Worm (Caenorhabditis elegans): Measurements from ENCODE around the gene F28A10.8.
A peak's percentile ranks its signal among the peaks of the same experiment; 100 is the strongest.
"Not testable (repeated sequence)": the region's sequence is repeated elsewhere in the genome, so short reads cannot be mapped to it uniquely, and the experiment has no call there.

The F28A10.8 gene

DNA sequence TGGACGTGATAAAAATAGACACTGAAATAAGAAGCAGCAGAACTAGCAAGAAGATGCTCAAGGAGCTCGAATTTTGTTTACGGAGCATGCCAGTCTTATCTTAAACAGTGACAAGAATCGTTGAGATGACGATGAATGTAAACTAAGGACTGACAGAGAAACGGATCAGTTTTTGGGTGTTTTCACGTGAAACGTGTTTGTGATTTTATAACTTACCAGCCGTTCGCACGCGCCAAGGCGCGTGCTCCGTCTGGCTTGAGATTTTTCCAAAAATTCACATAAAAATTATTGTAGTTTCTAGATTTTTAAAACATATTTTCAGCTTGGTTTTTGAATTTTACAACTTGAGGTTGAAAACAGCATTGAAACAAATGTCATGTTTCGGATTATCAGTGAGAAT, 12.3 kb upstream of the F28A10.8 start, which contains the start of gene F28A10.5:
Gene F28A10.5, minus strand, starts transcription at position 101 of the 400 bp plus-strand sequence.
- TF ChIP-seq ceh-16 (tag; optimal IDR thresholded peaks at IDR 0.05); ama-1 (optimal IDR thresholded peaks at IDR 0.05); skn-1 (tag; optimal IDR thresholded peaks at IDR 0.05): not testable (repeated sequence)

DNA sequence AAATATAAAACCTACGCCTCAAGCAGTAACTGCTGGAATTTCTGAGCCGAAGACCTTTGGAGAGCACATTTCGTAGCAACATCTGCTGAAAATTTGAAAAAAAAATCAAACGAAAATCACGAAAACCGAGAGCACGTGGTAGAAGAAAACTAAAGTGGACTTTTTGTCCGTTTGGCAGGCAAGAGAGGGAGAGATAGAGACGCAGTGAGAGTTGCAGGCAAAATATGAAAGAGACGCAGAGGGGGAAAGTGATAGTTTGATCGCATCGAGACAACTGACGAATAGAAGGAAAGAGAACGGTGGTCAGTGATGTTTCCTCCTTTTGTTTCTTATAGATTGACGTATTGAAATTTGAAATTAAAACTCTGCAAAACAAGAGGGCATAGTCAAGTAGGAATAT, 10.2 kb upstream of the F28A10.8 start, which contains the start of the genes acdh-9 and F28A10.13:
Gene acdh-9, minus strand, starts transcription at position 85 of the 400 bp plus-strand sequence.
Gene F28A10.13, plus strand, starts transcription at position 294 of the 400 bp plus-strand sequence.
- peak; percentile 8 for TF ChIP-seq lin-15B (tag; optimal IDR thresholded peaks at IDR 0.05)
- TF ChIP-seq nhr-11 (tag; optimal IDR thresholded peaks at IDR 0.05) = no peak
- TF ChIP-seq ZK546.5 (tag; optimal IDR thresholded peaks at IDR 0.05) = no peak
- TF ChIP-seq ceh-9 (tag; optimal IDR thresholded peaks at IDR 0.05) = no peak
- no peak for TF ChIP-seq nhr-237 (tag; optimal IDR thresholded peaks at IDR 0.05)
- no peak for TF ChIP-seq sea-2 (GFP tag; optimal IDR thresholded peaks at IDR 0.05)
- no peak for TF ChIP-seq nhr-77 (tag; optimal IDR thresholded peaks at IDR 0.05)
- no peak for TF ChIP-seq R02D3.7 (tag; optimal IDR thresholded peaks at IDR 0.05)
- TF ChIP-seq hmg-11 (tag; optimal IDR thresholded peaks at IDR 0.05) = no peak
- no peak for TF ChIP-seq nhr-28 (tag; optimal IDR thresholded peaks at IDR 0.05)
- no peak for TF ChIP-seq ztf-11 (tag; optimal IDR thresholded peaks at IDR 0.05)
- TF ChIP-seq fos-1 (tag; optimal IDR thresholded peaks at IDR 0.05) = no peak
- no peak for TF ChIP-seq daf-12 (tag; optimal IDR thresholded peaks at IDR 0.05)
- no peak for TF ChIP-seq unc-39 (tag; optimal IDR thresholded peaks at IDR 0.05)
- TF ChIP-seq nhr-67 (tag; optimal IDR thresholded peaks at IDR 0.05) = no peak
- TF ChIP-seq mml-1 (tag; optimal IDR thresholded peaks at IDR 0.05) = no peak
- no peak for TF ChIP-seq skn-1 (tag; optimal IDR thresholded peaks at IDR 0.05)
- peak; percentile 11 for TF ChIP-seq nhr-23 (tag; optimal IDR thresholded peaks at IDR 0.05)
- peak; percentile 68 for TF ChIP-seq ama-1 (optimal IDR thresholded peaks at IDR 0.05)
- TF ChIP-seq lin-39 (tag; optimal IDR thresholded peaks at IDR 0.05) = no peak
- TF ChIP-seq eor-1 (tag; optimal IDR thresholded peaks at IDR 0.05) = no peak
- TF ChIP-seq zag-1 (tag; optimal IDR thresholded peaks at IDR 0.05) = no peak
- TF ChIP-seq nhr-25 (tag; optimal IDR thresholded peaks at IDR 0.05) = peak; percentile 22
- no peak for TF ChIP-seq lsy-12 (tag; optimal IDR thresholded peaks at IDR 0.05)
- TF ChIP-seq unc-62 (GFP tag; optimal IDR thresholded peaks at IDR 0.05) = no peak
- TF ChIP-seq fkh-2 (tag; optimal IDR thresholded peaks at IDR 0.05) = no peak
- no peak for TF ChIP-seq elt-3 (tag; optimal IDR thresholded peaks at IDR 0.05)
- peak; percentile 65 for TF ChIP-seq nfya-1 (tag; optimal IDR thresholded peaks at IDR 0.05; ENCODE audit: insufficient read depth)
- TF ChIP-seq nhr-43 (tag; optimal IDR thresholded peaks at IDR 0.05; ENCODE audit: poor library complexity, severe bottlenecking) = no peak
- no peak for TF ChIP-seq fkh-10 (GFP tag; optimal IDR thresholded peaks at IDR 0.05)
- peak; percentile 44 for TF ChIP-seq pqm-1 (tag; optimal IDR thresholded peaks at IDR 0.05)
- peak; percentile 36 for TF ChIP-seq jun-1 (tag; optimal IDR thresholded peaks at IDR 0.05)
- TF ChIP-seq ztf-4 (tag; optimal IDR thresholded peaks at IDR 0.05) = no peak
- no peak for TF ChIP-seq elt-1 (tag; optimal IDR thresholded peaks at IDR 0.05)
- TF ChIP-seq aly-2 (tag; optimal IDR thresholded peaks at IDR 0.05) = no peak
- no peak for TF ChIP-seq ceh-16 (tag; optimal IDR thresholded peaks at IDR 0.05)
- no peak for TF ChIP-seq snpc-4 (tag; optimal IDR thresholded peaks at IDR 0.05)
- no peak for TF ChIP-seq ceh-28 (tag; optimal IDR thresholded peaks at IDR 0.05)
- peak; percentile 95 for TF ChIP-seq nhr-76 (tag; optimal IDR thresholded peaks at IDR 0.05)
- no peak for TF ChIP-seq tbx-2 (tag; optimal IDR thresholded peaks at IDR 0.05)
- TF ChIP-seq mdl-1 (tag; optimal IDR thresholded peaks at IDR 0.05) = peak; percentile 79
- TF ChIP-seq pha-4 (tag; optimal IDR thresholded peaks at IDR 0.05) = no peak
- TF ChIP-seq ceh-82 (tag; optimal IDR thresholded peaks at IDR 0.05) = no peak
- TF ChIP-seq elt-2 (tag; optimal IDR thresholded peaks at IDR 0.05) = peak; percentile 69
- TF ChIP-seq nhr-12 (tag; optimal IDR thresholded peaks at IDR 0.05) = no peak
- no peak for TF ChIP-seq egl-5 (tag; optimal IDR thresholded peaks at IDR 0.05)

All from whole organism, L3 larva.